Fruit fly (Drosophila melanogaster): ENCODE data around the gene CG5347.
A peak's percentile ranks its signal among the peaks of the same experiment; 100 is the strongest.

Gene CG5347

dm6 chrX:14749086-14749874, 27.3 kb upstream of the CG5347 start, which contains the start of gene NetB (continued):
- TF ChIP-seq CG13624 (GFP tag; optimal IDR thresholded peaks at IDR 0.05) (peak; percentile 41), unc-4 (GFP tag; IDR thresholded peaks at IDR 0.05; ENCODE audit: partially characterized antibody) (no peak), Hr51 (GFP tag; optimal IDR thresholded peaks at IDR 0.05) (no peak), CG10147 (GFP tag; optimal IDR thresholded peaks at IDR 0.05) (no peak), yki (optimal IDR thresholded peaks at IDR 0.05) (no peak), CG1832 (GFP tag; optimal IDR thresholded peaks at IDR 0.05) (peak; percentile 56), CG10267 (tag; optimal IDR thresholded peaks at IDR 0.05) (no peak), Pdp1 (GFP tag; optimal IDR thresholded peaks at IDR 0.05) (no peak), CG17328 (GFP tag; IDR thresholded peaks at IDR 0.05) (no peak), CG9817 (tag; optimal IDR thresholded peaks at IDR 0.05) (no peak), nom (GFP tag; optimal IDR thresholded peaks at IDR 0.05) (no peak), Gug (GFP tag; IDR thresholded peaks at IDR 0.05) (no peak), CG15601 (tag; optimal IDR thresholded peaks at IDR 0.05) (peak; percentile 41), pita (GFP tag; optimal IDR thresholded peaks at IDR 0.05) (no peak), CG7928 (GFP tag; optimal IDR thresholded peaks at IDR 0.05) (no peak), CG13424 (tag; optimal IDR thresholded peaks at IDR 0.05) (no peak), pnt (GFP tag; optimal IDR thresholded peaks at IDR 0.05) (no peak), dimm (GFP tag; IDR thresholded peaks at IDR 0.05) (no peak), tup (GFP tag; optimal IDR thresholded peaks at IDR 0.05) (no peak), BEAF-32 (GFP tag; optimal IDR thresholded peaks at IDR 0.05) (no peak), CG34376 (GFP tag; optimal IDR thresholded peaks at IDR 0.05) (no peak), CG2129 (GFP tag; IDR thresholded peaks at IDR 0.05; ENCODE audit: partially characterized antibody) (no peak), cas (GFP tag; IDR thresholded peaks at IDR 0.05) (no peak), Aef1 (GFP tag; IDR thresholded peaks at IDR 0.05) (no peak), da (GFP tag; optimal IDR thresholded peaks at IDR 0.05) (no peak), CG16779 (GFP tag; IDR thresholded peaks at IDR 0.05) (no peak), D19B (GFP tag; optimal IDR thresholded peaks at IDR 0.05) (no peak), Six4 (GFP tag; optimal IDR thresholded peaks at IDR 0.05) (no peak), GATAe (GFP tag; conservative IDR thresholded peaks at IDR 0.05) (no peak), esg (GFP tag; conservative IDR thresholded peaks at IDR 0.05) (no peak), CG15479 (GFP tag; optimal IDR thresholded peaks at IDR 0.05) (no peak), CG14050 (GFP tag; IDR thresholded peaks at IDR 0.05) (no peak), sqz (GFP tag; optimal IDR thresholded peaks at IDR 0.05) (peak; percentile 81), HLH4C (GFP tag; IDR thresholded peaks at IDR 0.05; ENCODE audit: partially characterized antibody) (0 out of 3 replicates have a peak, but pooled peaks have one; percentile 27), CG14965 (GFP tag; optimal IDR thresholded peaks at IDR 0.05; ENCODE audit: borderline replicate concordance) (no peak), Hsf (GFP tag; optimal IDR thresholded peaks at IDR 0.05) (no peak), CG10431 (GFP tag; optimal IDR thresholded peaks at IDR 0.05) (no peak), bowl (GFP tag; IDR thresholded peaks at IDR 0.05) (no peak), CG7987 (GFP tag; optimal IDR thresholded peaks at IDR 0.05) (no peak), CG1603 (tag; optimal IDR thresholded peaks at IDR 0.05) (peak; percentile 2), bsh (GFP tag; optimal IDR thresholded peaks at IDR 0.05) (no peak), CG16863 (GFP tag; optimal IDR thresholded peaks at IDR 0.05) (no peak), Chrac-16 (GFP tag; optimal IDR thresholded peaks at IDR 0.05) (no peak), Drgx (GFP tag; IDR thresholded peaks at IDR 0.05) (no peak), E2f2 (GFP tag; IDR thresholded peaks at IDR 0.05) (no peak), stwl (tag; optimal IDR thresholded peaks at IDR 0.05) (no peak), CG11723 (GFP tag; optimal IDR thresholded peaks at IDR 0.05) (no peak), Asciz (GFP tag; optimal IDR thresholded peaks at IDR 0.05) (no peak), Hand (GFP tag; optimal IDR thresholded peaks at IDR 0.05) (no peak)
